Fruit fly (Drosophila melanogaster) whole organism, adult: ENCODE data around the gene CG42728.
A peak's percentile ranks its signal among the peaks of the same experiment; 100 is the strongest.

Source experiments
- Mnt ChIP-seq: fragments of 200-800 bp; sonication (Bioruptor generic); optimal IDR thresholded peaks from 2 replicates; lab custom pipeline; 2016; ENCODE audit warnings: missing biosample characterization, mild to moderate bottlenecking, missing genetic modification characterization
- cnc ChIP-seq, 2 experiments: fragments of >200 bp; optimal IDR thresholded peaks; 2 replicates each; lab custom pipeline; 2017
- kay ChIP-seq: fragments of 200-800 bp; sonication (Bioruptor generic); peaks from one replicate; lab custom pipeline; 2016; ENCODE audit warnings: missing biosample characterization, missing genetic modification characterization, borderline replicate concordance
- ovo ChIP-seq: fragments of 200-800 bp; sonication (Bioruptor generic); optimal IDR thresholded peaks from 2 replicates; lab custom pipeline; 2016; ENCODE audit warnings: missing biosample characterization, missing genetic modification characterization
- pad ChIP-seq: fragments of 200-800 bp; sonication (Bioruptor generic); optimal IDR thresholded peaks from 3 replicates; lab custom pipeline; 2017; ENCODE audit warnings: missing biosample characterization, missing genetic modification characterization, mild to moderate bottlenecking, moderate library complexity, missing genetic modification reagents

DNA sequence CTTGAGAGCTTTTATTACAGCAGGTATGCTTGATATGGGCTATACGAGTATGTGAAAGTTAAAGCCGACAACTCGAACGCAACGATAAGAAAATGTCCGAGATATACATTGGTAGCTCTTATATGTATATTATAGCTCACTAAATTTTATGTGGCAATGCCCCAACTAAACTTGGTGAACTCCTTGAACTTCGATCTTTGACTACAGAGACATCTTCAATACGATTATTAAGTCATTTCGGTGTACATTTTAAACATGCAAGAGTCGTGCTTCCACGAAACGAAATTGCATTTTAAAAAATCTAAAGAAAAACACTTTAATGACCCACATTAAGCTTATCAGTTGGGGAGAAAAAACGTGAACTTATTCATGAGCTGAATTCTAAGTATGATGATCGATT lies 8.6 kb upstream of the CG42728 start:
- TF ChIP-seq cnc (optimal IDR thresholded peaks at IDR 0.05; lab: Kevin White, UChicago): no peak
- TF ChIP-seq kay (GFP tag; lab: Kevin White, UChicago): peak; percentile 38
- TF ChIP-seq Mnt (GFP tag; lab: Kevin White, UChicago): no peak
- no peak for TF ChIP-seq ovo (GFP tag; lab: Kevin White, UChicago)
- TF ChIP-seq pad (GFP tag; lab: Kevin White, UChicago): no peak
